Worm (Caenorhabditis elegans): ENCODE results near the gene gpx-6.
A peak's percentile ranks its signal among the peaks of the same experiment; 100 is the strongest.

- no peak for TF ChIP-seq nhr-11 (tag; optimal IDR thresholded peaks at IDR 0.05)
- TF ChIP-seq nhr-76 (tag; optimal IDR thresholded peaks at IDR 0.05), result no peak
- TF ChIP-seq nhr-84 (tag; optimal IDR thresholded peaks at IDR 0.05), result no peak
- TF ChIP-seq mdl-1 (tag; optimal IDR thresholded peaks at IDR 0.05), result no peak
- TF ChIP-seq C34B4.2 (tag; optimal IDR thresholded peaks at IDR 0.05), result no peak
- TF ChIP-seq zag-1 (tag; optimal IDR thresholded peaks at IDR 0.05), result no peak
- no peak for TF ChIP-seq mep-1 (tag; optimal IDR thresholded peaks at IDR 0.05)
- TF ChIP-seq nhr-90 (tag; optimal IDR thresholded peaks at IDR 0.05; ENCODE audit: poor library complexity), result no peak
- TF ChIP-seq lin-39 (tag; optimal IDR thresholded peaks at IDR 0.05), result no peak
- TF ChIP-seq dpl-1 (GFP tag; optimal IDR thresholded peaks at IDR 0.05), result peak in 1 of 3 experiments; percentile 9
- TF ChIP-seq fos-1 (tag; optimal IDR thresholded peaks at IDR 0.05), result no peak
- TF ChIP-seq ztf-11 (tag; optimal IDR thresholded peaks at IDR 0.05), result no peak
- TF ChIP-seq tbx-2 (tag; optimal IDR thresholded peaks at IDR 0.05), result no peak
These were observed 16.5 kb upstream of the gpx-6 start, which contains the start of gene hgrs-1 for ce11 chrIV:8205272-8206098.
